Fruit fly (Drosophila melanogaster) whole organism, adult: ENCODE results near the gene CG43759.

Experiments
- CG1620 ChIP-seq: fragments of 200-800 bp; sonication (Bioruptor generic); optimal IDR thresholded peaks from 2 replicates; lab custom pipeline; 2016; ENCODE audit warnings: missing biosample characterization, missing genetic modification characterization
- CG33017 ChIP-seq: fragments of 200-800 bp; sonication (Bioruptor generic); optimal IDR thresholded peaks from 2 replicates; lab custom pipeline; 2018; ENCODE audit warnings: missing biosample characterization, mild to moderate bottlenecking, missing genetic modification characterization, moderate library complexity
- CG7045 ChIP-seq: fragments of 200-800 bp; sonication (Bioruptor generic); optimal IDR thresholded peaks from 2 replicates; lab custom pipeline; 2017; ENCODE audit warnings: missing biosample characterization, mild to moderate bottlenecking, missing genetic modification characterization
- CG7101 ChIP-seq: fragments of 200-800 bp; sonication (Bioruptor generic); optimal IDR thresholded peaks from 2 replicates; lab custom pipeline; 2018; ENCODE audit warnings: missing biosample characterization, mild to moderate bottlenecking, missing genetic modification characterization, moderate library complexity
- Crg-1 ChIP-seq: fragments of 200-800 bp; sonication (Bioruptor generic); optimal IDR thresholded peaks from 2 replicates; lab custom pipeline; 2016; ENCODE audit warnings: missing biosample characterization, missing genetic modification characterization
- bab1 ChIP-seq: fragments of 200-800 bp; sonication (Bioruptor generic); optimal IDR thresholded peaks from 3 replicates; lab custom pipeline; 2019; ENCODE audit warnings: missing biosample characterization, mild to moderate bottlenecking, missing genetic modification characterization, moderate library complexity
- cic ChIP-seq: fragments of 200-800 bp; sonication (Bioruptor generic); optimal IDR thresholded peaks from 2 replicates; lab custom pipeline; 2017; ENCODE audit warnings: missing biosample characterization, mild to moderate bottlenecking, missing genetic modification characterization, moderate library complexity
- kay ChIP-seq: fragments of 200-800 bp; sonication (Bioruptor generic); peaks from one replicate; lab custom pipeline; 2016; ENCODE audit warnings: missing biosample characterization, missing genetic modification characterization, borderline replicate concordance
- ovo ChIP-seq: fragments of 200-800 bp; sonication (Bioruptor generic); optimal IDR thresholded peaks from 2 replicates; lab custom pipeline; 2016; ENCODE audit warnings: missing biosample characterization, missing genetic modification characterization

DNA sequence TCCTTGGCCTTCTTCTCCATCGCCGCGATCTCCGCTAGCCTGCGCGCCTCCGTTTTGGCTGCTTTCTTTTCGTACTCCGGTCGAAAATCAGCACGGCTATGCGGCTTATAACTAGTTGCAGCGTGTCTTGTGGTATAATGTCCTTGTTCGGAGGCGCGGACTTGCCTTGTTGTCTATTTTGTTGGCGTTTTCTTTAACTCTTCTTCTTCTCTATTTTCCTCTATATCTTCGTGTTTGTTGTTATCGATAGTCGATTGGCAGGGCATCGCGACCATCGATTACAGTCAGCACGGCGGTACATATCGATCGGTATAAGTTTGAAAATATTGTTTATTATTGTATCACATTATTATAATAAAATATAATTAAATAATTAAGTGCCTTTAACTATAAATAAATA is 36.7 kb upstream of the CG43759 start, which contains the start of gene Flacc:
- TF ChIP-seq bab1 (GFP tag; lab: Kevin White, UChicago) (peak; percentile 32), CG1620 (no peak), Crg-1 (no peak), CG7045 (no peak), kay (no peak), ovo (GFP tag; lab: Kevin White, UChicago) (no peak), CG33017 (tag; lab: Kevin White, UChicago) (no peak), CG7101 (tag; lab: Kevin White, UChicago) (no peak), cic (GFP tag; lab: Kevin White, UChicago) (no peak)
